Worm (Caenorhabditis elegans) whole organism, L2 larva: ENCODE measurements around the gene srbc-6.

ENCODE experiments used
- Y55F3AM.14 ChIP-seq: fragments of 200-800 bp; sonication (Bioruptor generic); optimal IDR thresholded peaks from 2 replicates; lab custom pipeline; 2018; ENCODE audit warnings: mild to moderate bottlenecking, missing genetic modification characterization, missing compliant biosample characterization
- ama-1 ChIP-seq: fragments of 150-350 bp; optimal IDR thresholded peaks from 2 replicates; lab custom pipeline; 2018; ENCODE audit warnings: inconsistent platforms
- unc-39 ChIP-seq: fragments of 150-350 bp; optimal IDR thresholded peaks from 2 replicates; lab custom pipeline; 2014; ENCODE audit warnings: missing biosample characterization, missing genetic modification characterization

ce11 chrV:3121743-3122142 is 48.2 kb upstream of the srbc-6 start, which contains the start of gene srt-56:
- TF ChIP-seq unc-39 (no peak), ama-1 (lab: Kevin White, UChicago) (no peak), Y55F3AM.14 (no peak)
